Fruit fly (Drosophila melanogaster) whole organism, embryonic: ENCODE data around the gene Hexo2.

ENCODE experiments used
- Awh ChIP-seq: fragments of 200-800 bp; sonication (Bioruptor generic); IDR thresholded peaks from 2 replicates; pipeline ENCODE4, ENCODE4 v1.3.6; 2022; ENCODE audit warnings: missing biosample characterization, missing genetic modification characterization
- CG10431 ChIP-seq: fragments of 200-800 bp; sonication (Bioruptor generic); optimal IDR thresholded peaks from 3 replicates; lab custom pipeline; 2018; ENCODE audit warnings: missing biosample characterization, mild to moderate bottlenecking, missing genetic modification characterization
- CG10959 ChIP-seq: fragments of 200-800 bp; sonication (Bioruptor generic); IDR thresholded peaks from 2 replicates; pipeline ENCODE4 v1.3.6; 2022; ENCODE audit warnings: missing biosample characterization, missing genetic modification characterization
- CG10979 ChIP-seq: fragments of 200-800 bp; sonication (Bioruptor generic); optimal IDR thresholded peaks from 2 replicates; lab custom pipeline; 2018; ENCODE audit warnings: missing biosample characterization, mild to moderate bottlenecking, missing genetic modification characterization, moderate library complexity
- CG11695 ChIP-seq: fragments of 200-800 bp; sonication (Bioruptor generic); IDR thresholded peaks from 3 replicates; pipeline ENCODE4 v1.3.6; 2022; ENCODE audit warnings: missing biosample characterization, missing genetic modification characterization
- CG12391 ChIP-seq: fragments of 200-800 bp; sonication (Bioruptor generic); optimal IDR thresholded peaks from 3 replicates; lab custom pipeline; 2018; ENCODE audit warnings: missing biosample characterization, mild to moderate bottlenecking, missing genetic modification characterization, moderate library complexity
- CG14710 ChIP-seq: fragments of 200-800 bp; sonication (Bioruptor generic); optimal IDR thresholded peaks from 3 replicates; lab custom pipeline; 2019; ENCODE audit warnings: missing biosample characterization, mild to moderate bottlenecking, missing genetic modification characterization, moderate library complexity
- CG15269 ChIP-seq: fragments of 200-800 bp; sonication (Bioruptor generic); optimal IDR thresholded peaks from 2 replicates; lab custom pipeline; 2018; ENCODE audit warnings: missing biosample characterization, mild to moderate bottlenecking, missing genetic modification characterization, moderate library complexity
- CG17328 ChIP-seq: fragments of 200-800 bp; sonication (Bioruptor generic); IDR thresholded peaks from 2 replicates; pipeline ENCODE4 v1.3.6; 2022; ENCODE audit warnings: missing biosample characterization, missing genetic modification characterization
- CG17359 ChIP-seq: fragments of 200-800 bp; sonication (Bioruptor generic); optimal IDR thresholded peaks from 3 replicates; lab custom pipeline; 2018; ENCODE audit warnings: missing biosample characterization, mild to moderate bottlenecking, missing genetic modification characterization, moderate library complexity
- CG2712 ChIP-seq: fragments of 200-800 bp; optimal IDR thresholded peaks from 3 replicates; lab custom pipeline; 2019; ENCODE audit warnings: missing biosample characterization, mild to moderate bottlenecking, missing genetic modification characterization, moderate library complexity
- CG2875 ChIP-seq: fragments of 200-800 bp; sonication (Bioruptor generic); optimal IDR thresholded peaks from 2 replicates; lab custom pipeline; 2017; ENCODE audit warnings: missing biosample characterization, mild to moderate bottlenecking, missing genetic modification characterization, missing genetic modification reagents
- CG33557 ChIP-seq: fragments of 200-800 bp; sonication (Bioruptor generic); optimal IDR thresholded peaks from 2 replicates; lab custom pipeline; 2019; ENCODE audit warnings: missing biosample characterization, mild to moderate bottlenecking, missing genetic modification characterization, moderate library complexity
- CG4404 ChIP-seq: fragments of 200-800 bp; sonication (Bioruptor generic); IDR thresholded peaks from 2 replicates; pipeline ENCODE4 v1.3.6; 2022; ENCODE audit warnings: missing biosample characterization, missing genetic modification characterization
- CG4617 ChIP-seq: fragments of 200-800 bp; sonication (Bioruptor generic); optimal IDR thresholded peaks from 3 replicates; lab custom pipeline; 2016; ENCODE audit warnings: missing biosample characterization, missing genetic modification characterization, borderline replicate concordance
- CG8359 ChIP-seq: fragments of 200-800 bp; sonication (Bioruptor generic); optimal IDR thresholded peaks from 2 replicates; lab custom pipeline; 2017; ENCODE audit warnings: missing biosample characterization, mild to moderate bottlenecking, missing genetic modification characterization, borderline replicate concordance
- CG8388 ChIP-seq: fragments of 200-800 bp; sonication (Bioruptor generic); optimal IDR thresholded peaks from 2 replicates; lab custom pipeline; 2019; ENCODE audit warnings: missing biosample characterization, mild to moderate bottlenecking, missing genetic modification characterization, moderate library complexity
- H2.0 ChIP-seq: fragments of 200-800 bp; sonication (Bioruptor generic); IDR thresholded peaks from 2 replicates; pipeline ENCODE4 v1.3.6; 2022; ENCODE audit warnings: missing biosample characterization, missing genetic modification characterization
- Hand ChIP-seq: fragments of 200-800 bp; sonication (Bioruptor generic); optimal IDR thresholded peaks from 2 replicates; lab custom pipeline; 2017; ENCODE audit warnings: mild to moderate bottlenecking, missing biosample characterization, missing genetic modification reagents, missing genetic modification characterization
- Med ChIP-seq: fragments of 200-800 bp; sonication (Bioruptor generic); peaks from one replicate; lab custom pipeline; 2016; ENCODE audit warnings: missing biosample characterization, missing genetic modification characterization, mild to moderate bottlenecking, inconsistent platforms, moderate library complexity
- Meics ChIP-seq: fragments of 200-800 bp; sonication (Bioruptor generic); optimal IDR thresholded peaks from 2 replicates; lab custom pipeline; 2017; ENCODE audit warnings: missing biosample characterization, mild to moderate bottlenecking, missing genetic modification characterization
- Mrtf ChIP-seq: fragments of 200-800 bp; sonication (Bioruptor generic); IDR thresholded peaks from 3 replicates; pipeline ENCODE4 v1.3.6; 2022; ENCODE audit warnings: missing biosample characterization, missing genetic modification characterization
- Nf-YB ChIP-seq: fragments of 200-800 bp; sonication (Bioruptor generic); optimal IDR thresholded peaks from 3 replicates; lab custom pipeline; 2019; ENCODE audit warnings: missing biosample characterization, mild to moderate bottlenecking, missing genetic modification characterization, moderate library complexity
- Sox100B ChIP-seq: fragments of 200-800 bp; sonication (Bioruptor generic); optimal IDR thresholded peaks from 3 replicates; lab custom pipeline; 2018; ENCODE audit warnings: missing biosample characterization, mild to moderate bottlenecking, missing genetic modification characterization
- Xrp1 ChIP-seq: fragments of 200-800 bp; sonication (Bioruptor generic); IDR thresholded peaks from 2 replicates; pipeline ENCODE4 v1.3.6; 2022; ENCODE audit warnings: missing biosample characterization, missing genetic modification characterization
- amos ChIP-seq: fragments of 200-800 bp; sonication (Bioruptor generic); IDR thresholded peaks from 2 replicates; pipeline ENCODE4 v1.3.6; 2022; ENCODE audit warnings: missing biosample characterization, missing genetic modification characterization; ENCODE audit not compliant: partially characterized antibody
- ara ChIP-seq: fragments of 200-800 bp; sonication (Bioruptor generic); IDR thresholded peaks from 2 replicates; pipeline ENCODE4 v1.3.6; 2022; ENCODE audit warnings: missing biosample characterization, missing genetic modification characterization
- ash1 ChIP-seq: fragments of 200-800 bp; sonication (Bioruptor generic); optimal IDR thresholded peaks from 2 replicates; lab custom pipeline; 2018; ENCODE audit warnings: missing biosample characterization, mild to moderate bottlenecking, missing genetic modification characterization
- bab2 ChIP-seq: fragments of 200-800 bp; sonication (Bioruptor generic); optimal IDR thresholded peaks from 2 replicates; lab custom pipeline; 2016; ENCODE audit warnings: missing biosample characterization, missing genetic modification characterization
- chm ChIP-seq: fragments of 200-800 bp; sonication (Bioruptor generic); IDR thresholded peaks from 2 replicates; pipeline ENCODE4 v1.3.6; 2022; ENCODE audit warnings: missing biosample characterization, missing genetic modification characterization
- ci ChIP-seq: fragments of 200-800 bp; sonication (Bioruptor generic); IDR thresholded peaks from 3 replicates; pipeline ENCODE4 v1.3.6; 2022; ENCODE audit warnings: missing biosample characterization, missing genetic modification characterization
- dmrt99B ChIP-seq: fragments of 200-800 bp; sonication (Bioruptor generic); optimal IDR thresholded peaks from 2 replicates; lab custom pipeline; 2018; ENCODE audit warnings: missing biosample characterization, mild to moderate bottlenecking, missing genetic modification characterization, moderate library complexity
- exex ChIP-seq: fragments of 200-800 bp; sonication (Bioruptor generic); optimal IDR thresholded peaks from 4 replicates; lab custom pipeline; 2018; ENCODE audit warnings: missing biosample characterization, mild to moderate bottlenecking, missing genetic modification characterization, moderate library complexity
- gce ChIP-seq: fragments of 200-800 bp; sonication (Bioruptor generic); IDR thresholded peaks from 3 replicates; pipeline ENCODE4 v1.3.6; 2022; ENCODE audit warnings: missing biosample characterization, missing genetic modification characterization
- gem ChIP-seq: fragments of 200-800 bp; sonication (Bioruptor generic); optimal IDR thresholded peaks from 2 replicates; lab custom pipeline; 2019; ENCODE audit warnings: missing biosample characterization, mild to moderate bottlenecking, missing genetic modification characterization, moderate library complexity
- ken ChIP-seq: fragments of 200-800 bp; sonication (Bioruptor generic); IDR thresholded peaks from 3 replicates; pipeline ENCODE4 v1.3.6; 2022; ENCODE audit warnings: missing biosample characterization, missing genetic modification characterization
- lola ChIP-seq, 3 experiments: fragments of >200 bp in 2 of 3; fragments of 200-800 bp in 1 of 3; sonication (Bioruptor generic) in 1 of 3; optimal IDR thresholded peaks; 2 replicates each; lab custom pipeline; 2017 to 2019; ENCODE audit warnings: missing biosample characterization in 3 of 3, missing genetic modification characterization in 3 of 3, mild to moderate bottlenecking in 1 of 3, moderate library complexity in 1 of 3
- luna ChIP-seq: fragments of 200-800 bp; sonication (Bioruptor generic); optimal IDR thresholded peaks from 2 replicates; lab custom pipeline; 2016; ENCODE audit warnings: missing biosample characterization, missing genetic modification characterization
- nmo ChIP-seq: fragments of 200-800 bp; sonication (Bioruptor generic); optimal IDR thresholded peaks from 2 replicates; lab custom pipeline; 2018; ENCODE audit warnings: missing biosample characterization, mild to moderate bottlenecking, missing genetic modification characterization, moderate library complexity
- oc ChIP-seq: fragments of 200-800 bp; sonication (Bioruptor generic); optimal IDR thresholded peaks from 2 replicates; lab custom pipeline; 2018; ENCODE audit warnings: missing biosample characterization, mild to moderate bottlenecking, missing genetic modification characterization, moderate library complexity
- onecut ChIP-seq: fragments of 200-800 bp; sonication (Bioruptor generic); IDR thresholded peaks from 2 replicates; pipeline ENCODE4 v1.3.6; 2022; ENCODE audit warnings: missing biosample characterization, missing genetic modification characterization
- sens ChIP-seq: fragments of 200-800 bp; sonication (Bioruptor generic); peaks from one replicate; lab custom pipeline; 2016; ENCODE audit warnings: missing biosample characterization, missing genetic modification characterization
- sens-2 ChIP-seq: fragments of 200-800 bp; sonication (Bioruptor generic); IDR thresholded peaks from 2 replicates; pipeline ENCODE4 v1.3.6; 2022; ENCODE audit warnings: missing biosample characterization, missing genetic modification characterization
- sisA ChIP-seq: fragments of 200-800 bp; sonication (Bioruptor generic); IDR thresholded peaks from 2 replicates; pipeline ENCODE4 v1.3.6; 2022; ENCODE audit warnings: missing biosample characterization, missing genetic modification characterization
- ssp ChIP-seq: fragments of 200-800 bp; sonication (Bioruptor generic); IDR thresholded peaks from 2 replicates; pipeline ENCODE4 v1.3.6; 2022; ENCODE audit warnings: missing biosample characterization, missing genetic modification characterization
- tgo ChIP-seq: fragments of 200-800 bp; sonication (Bioruptor generic); IDR thresholded peaks from 3 replicates; pipeline ENCODE4 v1.3.6; 2022; ENCODE audit warnings: missing biosample characterization, missing genetic modification characterization
- tio ChIP-seq: fragments of 200-800 bp; sonication (Bioruptor generic); optimal IDR thresholded peaks from 2 replicates; lab custom pipeline; 2017; ENCODE audit warnings: missing biosample characterization, missing genetic modification characterization, inconsistent platforms
- zfh1 ChIP-seq: fragments of 200-800 bp; sonication (Bioruptor generic); IDR thresholded peaks from 3 replicates; pipeline ENCODE4 v1.3.6; 2022; ENCODE audit warnings: missing biosample characterization, missing genetic modification characterization

The Hexo2 gene

dm6 chrX:8669434-8669833 lies 40.0 kb upstream of the Hexo2 start (continued):
- TF ChIP-seq chm (GFP tag; lab: Robert Waterston, UW) (peak; percentile 57; the same call in 1 of the 2 replicates), zfh1 (GFP tag; lab: Robert Waterston, UW) (peak; percentile 59; the same call in 2 of the 3 replicates), gem (tag; lab: Kevin White, UChicago) (peak; percentile 47), luna (GFP tag; lab: Kevin White, UChicago) (no peak), ara (GFP tag; lab: Robert Waterston, UW) (peak; percentile 54; the same call in 1 of the 2 replicates), exex (no peak), CG10959 (GFP tag; lab: Robert Waterston, UW) (peak; percentile 53), sens-2 (GFP tag; lab: Robert Waterston, UW) (peak; percentile 14; the same call in 1 of the 2 replicates), tgo (GFP tag; lab: Robert Waterston, UW) (peak; percentile 14; the same call in 1 of the 3 replicates), CG4404 (GFP tag; lab: Robert Waterston, UW) (peak; percentile 40; the same call in 1 of the 2 replicates), sisA (GFP tag; lab: Robert Waterston, UW) (peak; percentile 44), CG11695 (no peak), H2.0 (GFP tag; lab: Robert Waterston, UW) (peak; percentile 4; the same call in 1 of the 2 replicates), CG2712 (tag; lab: Kevin White, UChicago) (peak; percentile 25), Sox100B (GFP tag; lab: Kevin White, UChicago) (no peak), onecut (GFP tag; lab: Robert Waterston, UW) (peak; percentile 34), Med (peak; percentile 26), ci (peak; percentile 60; the same call in 1 of the 3 replicates), oc (tag; lab: Kevin White, UChicago) (peak; percentile 16), CG10431 (no peak), tio (GFP tag; lab: Kevin White, UChicago) (no peak), CG15269 (no peak), Awh (0 out of 2 replicates have a peak, but pooled peaks have one; percentile 30), ken (GFP tag; lab: Robert Waterston, UW) (0 out of 3 replicates have a peak, but pooled peaks have one; percentile 46), Meics (GFP tag; lab: Kevin White, UChicago) (no peak), Xrp1 (GFP tag; lab: Robert Waterston, UW) (peak; percentile 49), ssp (GFP tag; lab: Robert Waterston, UW) (0 out of 2 replicates have a peak, but pooled peaks have one; percentile 25), CG17328 (GFP tag; lab: Robert Waterston, UW) (peak; percentile 51; the same call in 1 of the 2 replicates), lola (GFP tag; optimal IDR thresholded peaks at IDR 0.05; lab: Kevin White, UChicago) (peak in 1 of 3 experiments; percentile 44), CG2875 (peak; percentile 11), sens (GFP tag; lab: Kevin White, UChicago) (peak; percentile 58), Nf-YB (GFP tag; lab: Kevin White, UChicago) (no peak), CG33557 (GFP tag; lab: Kevin White, UChicago) (peak; percentile 28), CG10979 (tag; lab: Kevin White, UChicago) (peak; percentile 50), CG14710 (peak; percentile 21)

- peak; percentile 59 for TF ChIP-seq bab2 (GFP tag; lab: Kevin White, UChicago)
- TF ChIP-seq gce (GFP tag; lab: Robert Waterston, UW), result peak; percentile 48; the same call in 1 of the 3 replicates
- TF ChIP-seq CG17359 (tag; lab: Kevin White, UChicago), result peak; percentile 50
- TF ChIP-seq ash1 (GFP tag; lab: Kevin White, UChicago), result no peak
- TF ChIP-seq nmo (GFP tag; lab: Kevin White, UChicago), result peak; percentile 44
- no peak for TF ChIP-seq CG4617 (GFP tag; lab: Kevin White, UChicago)
- peak; percentile 43 for TF ChIP-seq CG12391
- TF ChIP-seq CG8388 (GFP tag; lab: Kevin White, UChicago), result peak; percentile 45
- TF ChIP-seq Mrtf (GFP tag; lab: Robert Waterston, UW), result 0 out of 3 replicates have a peak, but pooled peaks have one; percentile 49
- peak; percentile 84 for TF ChIP-seq Med
- TF ChIP-seq Hand, result no peak
- TF ChIP-seq dmrt99B (tag; lab: Kevin White, UChicago), result peak; percentile 44
- TF ChIP-seq amos (GFP tag; lab: Robert Waterston, UW), result no peak
- no peak for TF ChIP-seq CG8359
Measured at dm6 chrX:8671348-8672298, 37.8 kb upstream of the Hexo2 start.
